Worm (Caenorhabditis elegans): ENCODE data around the gene M02D8.6.

DNA sequence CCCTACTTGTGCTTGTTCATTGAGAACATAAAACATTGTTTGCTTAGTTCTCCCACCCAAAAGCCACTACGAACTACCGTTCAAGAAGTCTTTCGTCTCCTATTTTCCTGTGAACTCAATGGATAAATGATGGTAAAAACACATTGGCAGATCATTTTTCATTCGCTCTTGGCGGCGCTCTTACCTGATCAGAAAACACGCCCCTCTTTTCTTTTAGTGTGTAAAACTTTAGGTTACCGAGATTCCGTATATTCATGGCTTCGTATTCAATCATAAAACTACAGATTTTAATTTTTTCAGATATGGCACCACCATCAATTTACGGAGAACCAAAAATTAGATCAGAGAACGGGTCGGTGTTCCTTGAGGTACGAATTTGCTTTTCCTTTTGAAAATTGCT, 31.9 kb upstream of the M02D8.6 start, which contains the start of gene zig-12:
- TF ChIP-seq ztf-11 (tag; optimal IDR thresholded peaks at IDR 0.05) = no peak
- no peak for TF ChIP-seq elt-2 (tag; optimal IDR thresholded peaks at IDR 0.05)
- TF ChIP-seq fkh-2 (tag; optimal IDR thresholded peaks at IDR 0.05) = no peak
- no peak for TF ChIP-seq pqm-1 (tag; optimal IDR thresholded peaks at IDR 0.05)
- no peak for TF ChIP-seq lin-39 (tag; optimal IDR thresholded peaks at IDR 0.05)
- TF ChIP-seq zag-1 (tag; optimal IDR thresholded peaks at IDR 0.05) = no peak
- no peak for TF ChIP-seq elt-1 (tag; optimal IDR thresholded peaks at IDR 0.05)
- no peak for TF ChIP-seq unc-62 (GFP tag; optimal IDR thresholded peaks at IDR 0.05)
- no peak for TF ChIP-seq nhr-43 (tag; optimal IDR thresholded peaks at IDR 0.05; ENCODE audit: poor library complexity, severe bottlenecking)
- TF ChIP-seq ceh-82 (tag; optimal IDR thresholded peaks at IDR 0.05) = no peak
- no peak for TF ChIP-seq skn-1 (tag; optimal IDR thresholded peaks at IDR 0.05)
